Fruit fly (Drosophila melanogaster): ENCODE measurements around the gene Osi8.

Osi8 gene

dm6 chr3R:6263658-6264057 lies 8.7 kb downstream of the Osi8 start, which contains the start of gene Osi10a:
Gene Osi10a, plus strand, starts transcription at chr3R:6263958.
- no peak for TF ChIP-seq ttk (optimal IDR thresholded peaks at IDR 0.05)
- no peak for TF ChIP-seq insv (optimal IDR thresholded peaks at IDR 0.05)
- no peak for TF ChIP-seq psq (optimal IDR thresholded peaks at IDR 0.05)
- no peak for TF ChIP-seq Myc (optimal IDR thresholded peaks at IDR 0.05)
- TF ChIP-seq h (optimal IDR thresholded peaks at IDR 0.05), result no peak
- TF ChIP-seq Sin3A (optimal IDR thresholded peaks at IDR 0.05), result no peak

dm6 chr3R:6265890-6266289 lies 10.9 kb downstream of the Osi8 start, which contains the start of gene Osi10b:
Gene Osi10b, plus strand, starts transcription at chr3R:6266190.
- no peak for TF ChIP-seq Sin3A (optimal IDR thresholded peaks at IDR 0.05)
- no peak for TF ChIP-seq insv (optimal IDR thresholded peaks at IDR 0.05)
- no peak for TF ChIP-seq ttk (optimal IDR thresholded peaks at IDR 0.05)
- TF ChIP-seq h (optimal IDR thresholded peaks at IDR 0.05), result no peak
- no peak for TF ChIP-seq psq (optimal IDR thresholded peaks at IDR 0.05)
- no peak for TF ChIP-seq Myc (optimal IDR thresholded peaks at IDR 0.05)

dm6 chr3R:6268657-6269056 lies 13.7 kb downstream of the Osi8 start, which contains the start of gene Osi11:
Gene Osi11, minus strand, starts transcription at chr3R:6268757.
- no peak for TF ChIP-seq h (optimal IDR thresholded peaks at IDR 0.05)
- no peak for TF ChIP-seq psq (optimal IDR thresholded peaks at IDR 0.05)
- TF ChIP-seq Myc (optimal IDR thresholded peaks at IDR 0.05), result no peak
- no peak for TF ChIP-seq insv (optimal IDR thresholded peaks at IDR 0.05)
- no peak for TF ChIP-seq Sin3A (optimal IDR thresholded peaks at IDR 0.05)
- no peak for TF ChIP-seq ttk (optimal IDR thresholded peaks at IDR 0.05)

- no peak for TF ChIP-seq ttk (optimal IDR thresholded peaks at IDR 0.05)
- no peak for TF ChIP-seq psq (optimal IDR thresholded peaks at IDR 0.05)
- TF ChIP-seq h (optimal IDR thresholded peaks at IDR 0.05), result no peak
- no peak for TF ChIP-seq Myc (optimal IDR thresholded peaks at IDR 0.05)
- no peak for TF ChIP-seq Sin3A (optimal IDR thresholded peaks at IDR 0.05)
Observed at dm6 chr3R:6269986-6270385, 15.0 kb downstream of the Osi8 start.

DNA sequence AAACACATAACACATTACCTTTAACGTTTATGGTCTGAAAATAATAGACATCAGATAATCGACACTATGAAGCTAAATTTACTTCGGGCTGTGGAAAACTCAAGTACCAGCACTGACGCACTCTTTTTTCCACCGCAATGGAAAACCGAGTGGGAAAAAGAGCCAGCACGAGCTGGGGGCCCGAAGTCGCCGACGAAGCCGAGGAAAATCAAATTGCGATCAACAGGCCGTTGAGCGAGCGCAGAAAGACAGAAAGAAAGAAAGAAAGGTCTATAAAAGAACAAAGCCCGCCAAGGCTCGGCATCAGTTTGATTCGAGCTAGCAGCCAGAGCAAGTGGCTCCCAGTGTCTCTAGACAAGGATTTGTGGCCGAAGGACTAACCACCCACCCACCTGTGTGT lies 23.3 kb downstream of the Osi8 start, which contains the start of gene Osi12:
Gene Osi12, plus strand, starts transcription at position 301 of the 400 bp plus-strand sequence.
- TF ChIP-seq h (optimal IDR thresholded peaks at IDR 0.05) (no peak), Sin3A (optimal IDR thresholded peaks at IDR 0.05) (no peak)

dm6 chr3R:6285100-6285499 lies 30.1 kb downstream of the Osi8 start, which contains the start of gene CG15597:
Gene CG15597, minus strand, starts transcription at chr3R:6285200.
- TF ChIP-seq insv (optimal IDR thresholded peaks at IDR 0.05) (no peak), Myc (optimal IDR thresholded peaks at IDR 0.05) (no peak), h (optimal IDR thresholded peaks at IDR 0.05) (no peak), Sin3A (optimal IDR thresholded peaks at IDR 0.05) (no peak), psq (optimal IDR thresholded peaks at IDR 0.05) (no peak), ttk (optimal IDR thresholded peaks at IDR 0.05) (no peak)

dm6 chr3R:6287433-6287832 lies 32.5 kb downstream of the Osi8 start, which contains the start of gene CG15594:
Gene CG15594, plus strand, starts transcription at chr3R:6287733.
- no peak for TF ChIP-seq Myc (optimal IDR thresholded peaks at IDR 0.05)
- no peak for TF ChIP-seq insv (optimal IDR thresholded peaks at IDR 0.05)
- TF ChIP-seq Sin3A (optimal IDR thresholded peaks at IDR 0.05), result no peak
- TF ChIP-seq psq (optimal IDR thresholded peaks at IDR 0.05), result no peak
- no peak for TF ChIP-seq h (optimal IDR thresholded peaks at IDR 0.05)
- no peak for TF ChIP-seq ttk (optimal IDR thresholded peaks at IDR 0.05)

DNA sequence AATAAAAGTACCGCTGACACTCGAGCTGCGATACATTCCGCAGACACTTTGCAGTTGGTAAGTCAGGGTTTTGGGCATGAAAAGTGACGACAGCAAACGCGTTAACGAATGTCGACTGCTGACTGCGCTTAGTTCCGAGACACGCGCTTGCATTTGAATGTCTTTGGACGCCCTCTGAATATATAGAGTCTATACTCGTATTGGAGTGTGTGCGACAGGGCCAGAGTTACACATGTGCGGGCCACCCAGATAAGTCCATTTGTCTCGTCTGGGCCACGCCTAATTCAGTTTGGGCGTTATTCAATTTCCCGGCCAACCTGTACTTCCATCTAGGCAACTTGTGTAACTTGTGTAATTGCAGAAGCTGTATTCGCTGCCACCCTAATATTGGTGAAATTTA lies 35.3 kb downstream of the Osi8 start:
- TF ChIP-seq ttk (optimal IDR thresholded peaks at IDR 0.05) (no peak), insv (optimal IDR thresholded peaks at IDR 0.05) (no peak), Sin3A (optimal IDR thresholded peaks at IDR 0.05) (no peak), psq (optimal IDR thresholded peaks at IDR 0.05) (no peak), h (optimal IDR thresholded peaks at IDR 0.05) (no peak), Myc (optimal IDR thresholded peaks at IDR 0.05) (no peak)

dm6 chr3R:6291437-6291836 lies 36.5 kb downstream of the Osi8 start, which contains the start of gene Osi13:
Gene Osi13, plus strand, starts transcription at chr3R:6291737.
- TF ChIP-seq insv (optimal IDR thresholded peaks at IDR 0.05) (no peak), psq (optimal IDR thresholded peaks at IDR 0.05) (no peak), Sin3A (optimal IDR thresholded peaks at IDR 0.05) (no peak), h (optimal IDR thresholded peaks at IDR 0.05) (no peak), ttk (optimal IDR thresholded peaks at IDR 0.05) (no peak), Myc (optimal IDR thresholded peaks at IDR 0.05) (no peak)

dm6 chr3R:6294046-6294445 lies 39.1 kb downstream of the Osi8 start:
- no peak for TF ChIP-seq insv (optimal IDR thresholded peaks at IDR 0.05)
- no peak for TF ChIP-seq ttk (optimal IDR thresholded peaks at IDR 0.05)
- no peak for TF ChIP-seq psq (optimal IDR thresholded peaks at IDR 0.05)
- no peak for TF ChIP-seq Myc (optimal IDR thresholded peaks at IDR 0.05)
- no peak for TF ChIP-seq h (optimal IDR thresholded peaks at IDR 0.05)
- TF ChIP-seq Sin3A (optimal IDR thresholded peaks at IDR 0.05), result no peak

dm6 chr3R:6297164-6297563 lies 42.2 kb downstream of the Osi8 start:
- TF ChIP-seq h (optimal IDR thresholded peaks at IDR 0.05) (no peak), Sin3A (optimal IDR thresholded peaks at IDR 0.05) (no peak), ttk (optimal IDR thresholded peaks at IDR 0.05) (no peak), insv (optimal IDR thresholded peaks at IDR 0.05) (no peak), psq (optimal IDR thresholded peaks at IDR 0.05) (no peak), Myc (optimal IDR thresholded peaks at IDR 0.05) (no peak)

- no peak for TF ChIP-seq Myc (optimal IDR thresholded peaks at IDR 0.05)
- TF ChIP-seq insv (optimal IDR thresholded peaks at IDR 0.05), result no peak
- TF ChIP-seq psq (optimal IDR thresholded peaks at IDR 0.05), result no peak
- TF ChIP-seq h (optimal IDR thresholded peaks at IDR 0.05), result no peak
- no peak for TF ChIP-seq Sin3A (optimal IDR thresholded peaks at IDR 0.05)
- TF ChIP-seq ttk (optimal IDR thresholded peaks at IDR 0.05), result no peak
Observed at dm6 chr3R:6298828-6299227, 43.9 kb downstream of the Osi8 start, which contains the start of gene Osi14. Gene Osi14, plus strand, starts transcription at chr3R:6299128.

DNA sequence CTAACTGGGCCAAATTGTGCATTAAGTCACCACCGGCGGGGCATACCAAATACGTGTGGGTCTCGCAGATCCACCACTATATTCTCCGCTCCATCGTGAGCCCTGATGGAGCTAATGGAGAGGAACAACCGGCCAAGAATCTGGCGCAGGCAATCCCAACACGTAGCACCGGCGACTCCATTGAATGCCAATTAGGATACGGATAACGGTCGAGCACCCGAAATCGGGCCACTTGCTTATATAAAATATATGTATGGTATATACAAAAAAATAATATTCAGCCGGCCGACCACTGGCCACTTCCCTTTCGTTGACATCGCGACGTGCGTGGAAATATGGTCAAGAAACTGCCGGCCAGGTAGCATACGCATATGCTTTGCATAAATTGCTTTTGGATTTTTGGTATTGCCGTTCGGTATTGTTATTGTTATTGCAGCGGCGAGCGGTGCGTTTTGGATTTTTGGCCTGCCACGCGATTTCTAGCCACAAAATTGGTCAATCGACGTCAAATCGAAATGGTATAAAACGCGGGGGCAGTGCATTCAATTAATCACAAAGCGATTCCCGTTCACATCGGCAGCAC lies 46.4 kb downstream of the Osi8 start, which contains the start of gene Osi15:
Gene Osi15, plus strand, starts transcription at position 548 of the 583 bp plus-strand sequence.
- TF ChIP-seq h (optimal IDR thresholded peaks at IDR 0.05) (no peak), insv (optimal IDR thresholded peaks at IDR 0.05) (no peak), psq (optimal IDR thresholded peaks at IDR 0.05) (no peak), Sin3A (optimal IDR thresholded peaks at IDR 0.05) (no peak), ttk (optimal IDR thresholded peaks at IDR 0.05) (no peak), Myc (optimal IDR thresholded peaks at IDR 0.05) (no peak)

Data from Kc167 (cell line).